Worm (Caenorhabditis elegans) whole organism, L3 larva: ENCODE results near the gene fbxb-26.

Experiments
- R02D3.7 ChIP-seq: fragments of 150-350 bp; optimal IDR thresholded peaks from 2 replicates; lab custom pipeline; 2014; ENCODE audit warnings: missing biosample characterization, missing genetic modification characterization
- aly-2 ChIP-seq: fragments of 150-350 bp; optimal IDR thresholded peaks from 2 replicates; lab custom pipeline; 2014; ENCODE audit warnings: missing biosample characterization, missing genetic modification characterization
- ceh-28 ChIP-seq: fragments of 150-350 bp; optimal IDR thresholded peaks from 2 replicates; lab custom pipeline; 2014; ENCODE audit warnings: missing biosample characterization, missing genetic modification reagents, missing genetic modification characterization
- ceh-82 ChIP-seq: fragments of 150-350 bp; optimal IDR thresholded peaks from 2 replicates; lab custom pipeline; 2014; ENCODE audit warnings: missing biosample characterization, missing genetic modification characterization
- ceh-9 ChIP-seq: sonication (generic microtip); optimal IDR thresholded peaks from 2 replicates; lab custom pipeline; 2018; ENCODE audit warnings: missing biosample characterization, missing genetic modification characterization
- egl-27 ChIP-seq: sonication (generic microtip); optimal IDR thresholded peaks from 4 replicates; lab custom pipeline; 2017; ENCODE audit warnings: missing biosample characterization, missing genetic modification reagents, missing genetic modification characterization
- egl-5 ChIP-seq: fragments of 150-350 bp; optimal IDR thresholded peaks from 2 replicates; lab custom pipeline; 2017; ENCODE audit warnings: missing biosample characterization, missing genetic modification reagents, missing genetic modification characterization, inconsistent platforms
- elt-3 ChIP-seq, 3 experiments: fragments of 150-350 bp in 1 of 3; sonication (generic microtip) in 2 of 3; optimal IDR thresholded peaks; 2 replicates in 2 of 3; 4 replicates in 1 of 3; lab custom pipeline; 2014 to 2017; ENCODE audit warnings: missing biosample characterization in 3 of 3, missing genetic modification characterization in 3 of 3
- eor-1 ChIP-seq, 2 experiments: fragments of 150-350 bp; optimal IDR thresholded peaks; 2 replicates each; lab custom pipeline; 2014 to 2018; ENCODE audit warnings: missing biosample characterization in 2 of 2, missing genetic modification characterization in 2 of 2
- fkh-10 ChIP-seq: sonication (generic microtip); optimal IDR thresholded peaks from 2 replicates; lab custom pipeline; 2017; ENCODE audit warnings: missing biosample characterization, missing genetic modification reagents, missing genetic modification characterization
- fkh-2 ChIP-seq: fragments of 150-350 bp; optimal IDR thresholded peaks from 2 replicates; lab custom pipeline; 2014; ENCODE audit warnings: missing biosample characterization, missing genetic modification reagents, missing genetic modification characterization
- fos-1 ChIP-seq: fragments of 150-350 bp; optimal IDR thresholded peaks from 2 replicates; lab custom pipeline; 2014; ENCODE audit warnings: missing biosample characterization, missing genetic modification characterization
- hmg-11 ChIP-seq: sonication (generic microtip); optimal IDR thresholded peaks from 2 replicates; lab custom pipeline; 2016; ENCODE audit warnings: missing genetic modification characterization, missing compliant biosample characterization
- jun-1 ChIP-seq: fragments of 150-350 bp; optimal IDR thresholded peaks from 2 replicates; lab custom pipeline; 2014; ENCODE audit warnings: missing biosample characterization, missing genetic modification reagents, missing genetic modification characterization
- lin-15B ChIP-seq: fragments of 150-350 bp; optimal IDR thresholded peaks from 2 replicates; lab custom pipeline; 2014; ENCODE audit warnings: missing biosample characterization, missing genetic modification characterization
- lin-39 ChIP-seq: fragments of 150-350 bp; optimal IDR thresholded peaks from 2 replicates; lab custom pipeline; 2018; ENCODE audit warnings: missing biosample characterization, missing genetic modification reagents, missing genetic modification characterization
- lsy-12 ChIP-seq: sonication (generic microtip); optimal IDR thresholded peaks from 2 replicates; lab custom pipeline; 2016; ENCODE audit warnings: mild to moderate bottlenecking, missing genetic modification characterization, missing compliant biosample characterization
- mdl-1 ChIP-seq: fragments of 150-350 bp; optimal IDR thresholded peaks from 2 replicates; lab custom pipeline; 2014; ENCODE audit warnings: missing biosample characterization, missing genetic modification characterization
- mml-1 ChIP-seq: fragments of 150-350 bp; sonication (generic microtip); optimal IDR thresholded peaks from 3 replicates; lab custom pipeline; 2014; ENCODE audit warnings: missing biosample characterization, missing genetic modification characterization
- nfya-1 ChIP-seq: sonication (generic microtip); optimal IDR thresholded peaks from 2 replicates; lab custom pipeline; 2017; ENCODE audit warnings: missing genetic modification characterization, mild to moderate bottlenecking, missing compliant biosample characterization, antibody characterized with exemption, moderate library complexity; ENCODE audit not compliant: insufficient read depth
- nhr-11 ChIP-seq: fragments of 150-350 bp; optimal IDR thresholded peaks from 2 replicates; lab custom pipeline; 2014; ENCODE audit warnings: missing biosample characterization, missing genetic modification characterization
- nhr-12 ChIP-seq: fragments of 150-350 bp; optimal IDR thresholded peaks from 2 replicates; lab custom pipeline; 2014; ENCODE audit warnings: missing biosample characterization, missing genetic modification characterization
- nhr-23 ChIP-seq: fragments of 150-350 bp; optimal IDR thresholded peaks from 2 replicates; lab custom pipeline; 2014; ENCODE audit warnings: missing biosample characterization, missing genetic modification reagents, missing genetic modification characterization
- nhr-25 ChIP-seq: sonication (generic microtip); optimal IDR thresholded peaks from 2 replicates; lab custom pipeline; 2017; ENCODE audit warnings: missing biosample characterization, missing genetic modification characterization
- nhr-28 ChIP-seq: fragments of 150-350 bp; optimal IDR thresholded peaks from 2 replicates; lab custom pipeline; 2014; ENCODE audit warnings: missing biosample characterization, missing genetic modification characterization
- nhr-67 ChIP-seq: fragments of 150-350 bp; optimal IDR thresholded peaks from 2 replicates; lab custom pipeline; 2014; ENCODE audit warnings: missing biosample characterization, missing genetic modification characterization
- nhr-77 ChIP-seq: fragments of 150-350 bp; optimal IDR thresholded peaks from 2 replicates; lab custom pipeline; 2014; ENCODE audit warnings: missing biosample characterization, missing genetic modification characterization
- pha-4 ChIP-seq: fragments of 150-350 bp; optimal IDR thresholded peaks from 2 replicates; lab custom pipeline; 2014; ENCODE audit warnings: missing biosample characterization, missing genetic modification reagents, missing genetic modification characterization
- pqm-1 ChIP-seq: fragments of 150-350 bp; optimal IDR thresholded peaks from 2 replicates; lab custom pipeline; 2017; ENCODE audit warnings: missing biosample characterization, missing genetic modification characterization, inconsistent platforms
- skn-1 ChIP-seq: fragments of 150-350 bp; optimal IDR thresholded peaks from 2 replicates; lab custom pipeline; 2014; ENCODE audit warnings: missing biosample characterization, missing genetic modification characterization
- tbx-2 ChIP-seq: sonication (generic microtip); optimal IDR thresholded peaks from 2 replicates; lab custom pipeline; 2016; ENCODE audit warnings: mild to moderate bottlenecking, missing genetic modification characterization, missing compliant biosample characterization
- unc-39 ChIP-seq: sonication (generic microtip); optimal IDR thresholded peaks from 4 replicates; lab custom pipeline; 2017; ENCODE audit warnings: missing biosample characterization, missing genetic modification characterization
- unc-62 ChIP-seq: fragments of 150-350 bp; sonication (generic microtip); optimal IDR thresholded peaks from 4 replicates; lab custom pipeline; 2014; ENCODE audit warnings: missing biosample characterization, missing genetic modification reagents, missing genetic modification characterization
- zag-1 ChIP-seq: fragments of 150-350 bp; optimal IDR thresholded peaks from 2 replicates; lab custom pipeline; 2014; ENCODE audit warnings: missing biosample characterization, missing genetic modification characterization
- ztf-4 ChIP-seq: fragments of 150-350 bp; optimal IDR thresholded peaks from 2 replicates; lab custom pipeline; 2014; ENCODE audit warnings: missing biosample characterization, missing genetic modification characterization

The fbxb-26 gene

DNA sequence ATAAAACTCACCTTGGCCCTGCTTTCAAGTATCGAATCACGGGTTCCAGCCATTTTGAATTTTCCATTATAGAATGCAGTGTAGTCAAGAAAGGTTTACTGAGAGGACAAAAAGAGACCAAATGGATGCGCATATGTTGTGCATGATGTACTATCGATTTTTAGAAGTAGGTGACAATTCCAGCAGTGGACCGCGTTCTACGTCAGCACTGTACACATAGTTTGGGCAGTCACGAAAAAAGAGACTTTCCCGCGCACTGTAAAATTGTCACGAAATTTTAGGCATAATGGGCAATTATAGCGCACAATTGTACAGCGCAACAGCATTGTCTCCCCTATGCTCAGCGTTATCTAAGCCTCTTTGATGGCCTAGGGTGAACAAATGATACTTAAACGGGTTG lies 8.7 kb downstream of the fbxb-26 start, which contains the start of gene fbxc-22:
Gene fbxc-22 (minus strand): TSS at position 101 of the 400 bp plus-strand sequence.
- TF ChIP-seq nhr-23 = no peak
- no peak for TF ChIP-seq ztf-4 (tag; lab: Kevin White, UChicago)
- no peak for TF ChIP-seq fkh-10 (GFP tag; lab: Kevin White, UChicago)
- no peak for TF ChIP-seq mml-1 (tag; lab: Kevin White, UChicago)
- TF ChIP-seq ceh-28 (tag; lab: Kevin White, UChicago) = no peak
- no peak for TF ChIP-seq mdl-1
- TF ChIP-seq pha-4 (tag; lab: Kevin White, UChicago) = no peak
- no peak for TF ChIP-seq egl-5 (tag; lab: Kevin White, UChicago)
- TF ChIP-seq nfya-1 (tag; lab: Kevin White, UChicago) = no peak
- no peak for TF ChIP-seq lsy-12
- no peak for TF ChIP-seq tbx-2 (tag; lab: Kevin White, UChicago)
- no peak for TF ChIP-seq fos-1 (tag; lab: Kevin White, UChicago)
- TF ChIP-seq nhr-67 = no peak
- no peak for TF ChIP-seq unc-39 (tag; lab: Kevin White, UChicago)
- TF ChIP-seq nhr-28 (tag; lab: Kevin White, UChicago) = no peak
- TF ChIP-seq elt-3 (tag; optimal IDR thresholded peaks at IDR 0.05; lab: Kevin White, UChicago) = no peak

DNA sequence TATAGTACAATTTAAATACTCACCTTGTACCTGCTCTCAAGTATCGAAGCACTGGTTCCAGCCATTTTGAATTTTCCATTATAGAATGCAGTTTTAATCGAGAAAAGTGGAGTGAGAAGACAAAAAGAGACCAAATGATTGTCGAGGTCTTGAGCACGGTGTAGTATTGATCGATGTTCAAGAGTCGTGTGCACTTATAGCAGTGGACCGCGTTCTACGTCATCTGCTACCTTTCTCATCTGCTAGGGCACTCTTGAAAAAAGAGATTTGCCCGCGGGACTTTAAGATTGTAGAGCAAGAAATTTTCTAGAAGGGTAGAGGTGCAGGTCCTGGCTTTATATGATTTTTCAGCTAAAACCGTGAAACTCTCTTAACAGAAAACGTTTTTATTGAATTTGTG lies 10.5 kb downstream of the fbxb-26 start, which contains the start of gene fbxc-21:
Gene fbxc-21 (minus strand): TSS at position 101 of the 400 bp plus-strand sequence.
- TF ChIP-seq tbx-2 (tag; lab: Kevin White, UChicago) = no peak
- no peak for TF ChIP-seq nhr-12 (tag; lab: Kevin White, UChicago)
- TF ChIP-seq mml-1 (tag; lab: Kevin White, UChicago) = no peak
- no peak for TF ChIP-seq nfya-1 (tag; lab: Kevin White, UChicago)
- no peak for TF ChIP-seq lin-39 (tag; lab: Kevin White, UChicago)
- no peak for TF ChIP-seq unc-62 (GFP tag; lab: Kevin White, UChicago)
- no peak for TF ChIP-seq egl-27 (tag; lab: Kevin White, UChicago)
- no peak for TF ChIP-seq eor-1 (tag; optimal IDR thresholded peaks at IDR 0.05; lab: Kevin White, UChicago)
- TF ChIP-seq hmg-11 (tag; lab: Kevin White, UChicago) = no peak
- no peak for TF ChIP-seq pqm-1 (tag; lab: Kevin White, UChicago)
- TF ChIP-seq R02D3.7 = no peak
- no peak for TF ChIP-seq ceh-28 (tag; lab: Kevin White, UChicago)
- TF ChIP-seq jun-1 (tag; lab: Kevin White, UChicago) = no peak

DNA sequence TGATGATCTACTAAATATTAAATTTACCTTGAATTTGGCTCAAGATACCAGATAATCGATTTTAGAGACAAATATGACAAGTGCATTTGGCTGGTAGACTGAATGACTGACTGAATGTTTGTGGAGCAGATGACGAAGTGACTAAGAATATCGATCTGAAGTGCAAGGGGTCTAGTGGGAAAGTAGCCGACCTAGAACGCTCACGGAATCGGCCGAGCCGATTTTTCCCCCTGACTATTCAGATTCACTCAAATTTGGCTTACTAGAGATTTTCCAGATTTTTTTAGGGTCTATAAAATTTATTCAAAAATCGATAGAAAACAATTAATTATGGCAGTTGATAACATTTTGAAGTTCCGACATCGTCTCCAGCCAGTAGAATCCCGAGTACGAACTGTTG lies 12.2 kb downstream of the fbxb-26 start, which contains the start of gene fbxc-26:
Gene fbxc-26 (minus strand): TSS at position 101 of the 400 bp plus-strand sequence.
- TF ChIP-seq nhr-77 (tag; lab: Kevin White, UChicago) (no peak), unc-62 (GFP tag; lab: Kevin White, UChicago) (no peak), aly-2 (no peak), ceh-28 (tag; lab: Kevin White, UChicago) (no peak), nhr-11 (tag; lab: Kevin White, UChicago) (no peak), ceh-82 (tag; lab: Kevin White, UChicago) (no peak), nhr-23 (no peak), fkh-2 (tag; lab: Kevin White, UChicago) (no peak), lin-15B (tag; lab: Kevin White, UChicago) (no peak), zag-1 (tag; lab: Kevin White, UChicago) (no peak)

DNA sequence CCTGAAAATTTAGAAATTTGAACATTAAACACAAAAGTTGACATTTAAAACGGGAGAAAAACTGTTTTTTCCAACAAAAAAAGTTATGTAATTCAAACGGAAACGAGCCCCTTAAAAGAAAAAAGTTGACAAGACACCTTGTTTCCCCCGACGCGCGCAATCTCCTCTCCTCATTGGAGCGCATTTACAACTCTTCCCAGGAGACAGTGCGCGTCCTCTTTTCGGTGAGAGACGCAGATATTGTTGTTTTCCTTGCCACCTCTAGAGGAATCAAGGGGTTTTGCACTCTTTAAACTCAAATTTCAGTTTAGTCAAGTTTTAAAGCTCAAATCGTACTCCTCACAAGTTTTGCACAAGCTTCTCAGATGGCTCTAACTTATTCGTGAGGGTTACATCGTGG lies 13.5 kb downstream of the fbxb-26 start, which contains the start of gene F58E1.13:
Gene F58E1.13 (minus strand): TSS at position 12 of the 400 bp plus-strand sequence.
- TF ChIP-seq nhr-25 (tag; lab: Kevin White, UChicago) (no peak), skn-1 (tag; lab: Kevin White, UChicago) (no peak), egl-5 (tag; lab: Kevin White, UChicago) (no peak), unc-39 (tag; lab: Kevin White, UChicago) (no peak), nhr-11 (tag; lab: Kevin White, UChicago) (no peak), nfya-1 (tag; lab: Kevin White, UChicago) (no peak), fkh-2 (tag; lab: Kevin White, UChicago) (no peak), R02D3.7 (no peak), ceh-9 (tag; lab: Kevin White, UChicago) (no peak), eor-1 (tag; optimal IDR thresholded peaks at IDR 0.05; lab: Kevin White, UChicago) (no peak), ztf-4 (tag; lab: Kevin White, UChicago) (no peak)
